Fruit fly (Drosophila melanogaster): ENCODE data around the gene ranshi.

Gene ranshi

DNA sequence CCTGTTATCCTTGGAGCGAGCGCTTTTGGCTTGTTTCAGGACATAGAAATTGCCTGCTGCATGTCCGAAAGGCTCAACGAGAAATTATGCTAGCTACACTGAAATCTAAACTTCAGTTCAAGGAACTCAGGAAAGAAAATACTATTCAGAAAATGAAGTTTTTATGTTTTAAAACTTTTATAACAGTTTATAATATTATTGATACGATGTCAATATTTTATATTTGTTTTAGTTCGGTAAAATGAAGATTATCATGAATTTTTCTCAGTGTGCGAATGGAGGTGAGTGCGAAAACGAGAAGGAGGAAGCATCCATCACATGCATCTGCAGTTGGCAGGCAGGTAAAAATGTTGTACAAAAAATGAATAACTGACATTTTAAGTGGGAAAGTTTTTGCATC lies 16.9 kb upstream of the ranshi start (continued):
- TF ChIP-seq Asciz (GFP tag; optimal IDR thresholded peaks at IDR 0.05) (peak; percentile 58), Kr (GFP tag; optimal IDR thresholded peaks at IDR 0.05) (no peak), CG12769 (tag; optimal IDR thresholded peaks at IDR 0.05) (peak; percentile 7), Blimp-1 (GFP tag; optimal IDR thresholded peaks at IDR 0.05) (peak; percentile 74), CG4360 (GFP tag; IDR thresholded peaks at IDR 0.05) (no peak), sr (GFP tag; IDR thresholded peaks at IDR 0.05) (no peak), trem (tag; optimal IDR thresholded peaks at IDR 0.05) (peak; percentile 65), Mad (GFP tag; optimal IDR thresholded peaks at IDR 0.05) (peak; percentile 55), B-H2 (GFP tag; optimal IDR thresholded peaks at IDR 0.05) (no peak), CG1024 (GFP tag; IDR thresholded peaks at IDR 0.05) (peak; percentile 42; the same call in 1 of the 2 replicates), CG8478 (optimal IDR thresholded peaks at IDR 0.05) (no peak), CG10543 (GFP tag; optimal IDR thresholded peaks at IDR 0.05) (no peak), CG13296 (GFP tag; optimal IDR thresholded peaks at IDR 0.05) (no peak), odd (GFP tag; optimal IDR thresholded peaks at IDR 0.05) (no peak), oc (tag; optimal IDR thresholded peaks at IDR 0.05) (peak; percentile 38), pb (GFP tag; optimal IDR thresholded peaks at IDR 0.05) (no peak), Bgb (GFP tag; IDR thresholded peaks at IDR 0.05; ENCODE audit: partially characterized antibody) (no peak), fu2 (GFP tag; optimal IDR thresholded peaks at IDR 0.05) (no peak), Tbp (GFP tag; optimal IDR thresholded peaks at IDR 0.05) (no peak), sob (GFP tag; IDR thresholded peaks at IDR 0.05) (peak; percentile 55; the same call in 1 of the 2 replicates), nau (GFP tag; optimal IDR thresholded peaks at IDR 0.05) (no peak), bab2 (GFP tag; optimal IDR thresholded peaks at IDR 0.05) (peak; percentile 22), bbx (GFP tag; IDR thresholded peaks at IDR 0.05; ENCODE audit: partially characterized antibody) (no peak), run (tag; optimal IDR thresholded peaks at IDR 0.05) (peak; percentile 38), CG17361 (GFP tag; IDR thresholded peaks at IDR 0.05) (peak; percentile 71; the same call in 2 of the 3 replicates), mam (GFP tag; optimal IDR thresholded peaks at IDR 0.05) (no peak), kay (GFP tag; optimal IDR thresholded peaks at IDR 0.05) (no peak), dmrt99B (tag; optimal IDR thresholded peaks at IDR 0.05) (peak; percentile 76), schlank (tag; optimal IDR thresholded peaks at IDR 0.05) (no peak), chn (GFP tag; optimal IDR thresholded peaks at IDR 0.05) (peak; percentile 49), Sry-δ (GFP tag; optimal IDR thresholded peaks at IDR 0.05) (no peak), disco-r (GFP tag; optimal IDR thresholded peaks at IDR 0.05) (no peak), ttk (GFP tag; IDR thresholded peaks at IDR 0.05) (no peak), CG11093 (GFP tag; IDR thresholded peaks at IDR 0.05) (peak; percentile 54; the same call in 2 of the 3 replicates), Med (GFP tag) (peak; percentile 70), CG9215 (GFP tag; IDR thresholded peaks at IDR 0.05) (no peak), Aef1 (GFP tag; IDR thresholded peaks at IDR 0.05) (no peak), CG16813 (GFP tag; IDR thresholded peaks at IDR 0.05; ENCODE audit: partially characterized antibody) (no peak), CG18764 (GFP tag; optimal IDR thresholded peaks at IDR 0.05) (peak; percentile 28), PHDP (tag; optimal IDR thresholded peaks at IDR 0.05) (peak; percentile 76), Sin3A (optimal IDR thresholded peaks at IDR 0.05) (no peak), insv (GFP tag; optimal IDR thresholded peaks at IDR 0.05) (no peak), CG6765 (GFP tag; optimal IDR thresholded peaks at IDR 0.05) (no peak), Dll (GFP tag; IDR thresholded peaks at IDR 0.05; ENCODE audit: partially characterized antibody) (no peak), Dp (GFP tag; optimal IDR thresholded peaks at IDR 0.05) (no peak), MESR4 (GFP tag; optimal IDR thresholded peaks at IDR 0.05) (no peak), hb (GFP tag; IDR thresholded peaks at IDR 0.05; ENCODE audit: partially characterized antibody) (no peak), Mes4 (GFP tag; optimal IDR thresholded peaks at IDR 0.05) (no peak), unpg (GFP tag; optimal IDR thresholded peaks at IDR 0.05) (peak; percentile 77), CG11695 (GFP tag; IDR thresholded peaks at IDR 0.05) (peak; percentile 57; the same call in 2 of the 3 replicates), CG15011 (GFP tag; optimal IDR thresholded peaks at IDR 0.05) (peak; percentile 14), CG5953 (GFP tag; IDR thresholded peaks at IDR 0.05) (no peak; the same call in 1 of the 2 replicates)

Data from whole organism, embryonic.